Fruit fly (Drosophila melanogaster) whole organism, pupa: Measurements from ENCODE around the gene acs.

Experiments used
- CG10348 ChIP-seq: fragments of 200-800 bp; sonication (Bioruptor generic); IDR thresholded peaks from 2 replicates; pipeline ENCODE4 v1.3.6; 2022; ENCODE audit warnings: missing biosample characterization, missing genetic modification characterization
- CG12605 ChIP-seq: fragments of 200-800 bp; sonication (Bioruptor generic); IDR thresholded peaks from 2 replicates; pipeline ENCODE4 v1.3.6; 2022; ENCODE audit warnings: missing biosample characterization, missing genetic modification characterization
- CG13204 ChIP-seq: fragments of 200-800 bp; sonication (Bioruptor generic); optimal IDR thresholded peaks from 2 replicates; lab custom pipeline; 2018; ENCODE audit warnings: missing biosample characterization, mild to moderate bottlenecking, missing genetic modification characterization, moderate library complexity
- CG14655 ChIP-seq: fragments of 200-800 bp; sonication (Bioruptor generic); optimal IDR thresholded peaks from 3 replicates; lab custom pipeline; 2017; ENCODE audit warnings: mild to moderate bottlenecking, missing biosample characterization, missing genetic modification reagents, missing genetic modification characterization
- CG15710 ChIP-seq: fragments of 200-800 bp; sonication (Bioruptor generic); optimal IDR thresholded peaks from 2 replicates; lab custom pipeline; 2018; ENCODE audit warnings: missing biosample characterization, mild to moderate bottlenecking, missing genetic modification characterization, moderate library complexity
- CG17806 ChIP-seq: fragments of 200-800 bp; sonication (Bioruptor generic); optimal IDR thresholded peaks from 2 replicates; lab custom pipeline; 2018; ENCODE audit warnings: missing biosample characterization, mild to moderate bottlenecking, missing genetic modification characterization, moderate library complexity
- CG34367 ChIP-seq: fragments of 200-800 bp; sonication (Bioruptor generic); optimal IDR thresholded peaks from 2 replicates; lab custom pipeline; 2018; ENCODE audit warnings: missing biosample characterization, mild to moderate bottlenecking, missing genetic modification characterization
- CG4496 ChIP-seq: fragments of 200-800 bp; sonication (Bioruptor generic); IDR thresholded peaks from 3 replicates; pipeline ENCODE4 v1.3.6; 2022; ENCODE audit warnings: missing biosample characterization, missing genetic modification characterization
- CG8159 ChIP-seq: fragments of 200-800 bp; sonication (Bioruptor generic); optimal IDR thresholded peaks from 3 replicates; lab custom pipeline; 2018; ENCODE audit warnings: missing biosample characterization, mild to moderate bottlenecking, missing genetic modification characterization, moderate library complexity
- CG8301 ChIP-seq: fragments of 200-800 bp; sonication (Bioruptor generic); optimal IDR thresholded peaks from 2 replicates; lab custom pipeline; 2018; ENCODE audit warnings: missing biosample characterization, mild to moderate bottlenecking, missing genetic modification characterization
- CG9948 ChIP-seq: fragments of 200-800 bp; sonication (Bioruptor generic); optimal IDR thresholded peaks from 2 replicates; lab custom pipeline; 2018; ENCODE audit warnings: missing biosample characterization, mild to moderate bottlenecking, missing genetic modification characterization, moderate library complexity
- D1 ChIP-seq: fragments of 200-800 bp; sonication (Bioruptor generic); optimal IDR thresholded peaks from 2 replicates; lab custom pipeline; 2018; ENCODE audit warnings: missing biosample characterization, mild to moderate bottlenecking, missing genetic modification characterization, moderate library complexity
- EcR ChIP-seq: fragments of 200-800 bp; sonication (Bioruptor generic); optimal IDR thresholded peaks from 3 replicates; lab custom pipeline; 2019; ENCODE audit warnings: missing biosample characterization, missing genetic modification characterization, mild to moderate bottlenecking, moderate library complexity, missing genetic modification reagents
- Pif1A ChIP-seq: fragments of 200-800 bp; sonication (Bioruptor generic); optimal IDR thresholded peaks from 3 replicates; lab custom pipeline; 2016; ENCODE audit warnings: missing biosample characterization, missing genetic modification characterization
- Pif1B ChIP-seq: fragments of 200-800 bp; sonication (Bioruptor generic); optimal IDR thresholded peaks from 3 replicates; lab custom pipeline; 2016; ENCODE audit warnings: missing biosample characterization, missing genetic modification characterization
- Snoo ChIP-seq: fragments of 200-800 bp; sonication (Bioruptor generic); optimal IDR thresholded peaks from 3 replicates; lab custom pipeline; 2017; ENCODE audit warnings: missing biosample characterization, mild to moderate bottlenecking, missing genetic modification characterization, inconsistent platforms
- fd96Ca ChIP-seq: fragments of 200-800 bp; sonication (Bioruptor generic); IDR thresholded peaks from 3 replicates; pipeline ENCODE4 v1.3.6; 2022; ENCODE audit warnings: missing biosample characterization, missing genetic modification characterization
- gl ChIP-seq: fragments of 200-800 bp; sonication (Bioruptor generic); optimal IDR thresholded peaks from 2 replicates; lab custom pipeline; 2018; ENCODE audit warnings: missing biosample characterization, mild to moderate bottlenecking, missing genetic modification characterization
- rn ChIP-seq: fragments of 200-800 bp; sonication (Bioruptor generic); IDR thresholded peaks from 2 replicates; pipeline ENCODE4 v1.3.6; 2022; ENCODE audit warnings: missing biosample characterization, missing genetic modification characterization

Gene acs

dm6 chr3L:2023291-2023690 lies 51.9 kb downstream of the acs start, which contains the start of gene Grl62b:
Grl62b (minus strand) TSS chr3L:2023391.
- no peak for TF ChIP-seq CG8301 (tag; lab: Kevin White, UChicago)
- TF ChIP-seq D1, result no peak
- TF ChIP-seq gl, result no peak
- no peak for TF ChIP-seq CG14655 (GFP tag; lab: Kevin White, UChicago)
- no peak for TF ChIP-seq CG17806 (tag; lab: Kevin White, UChicago)
- no peak for TF ChIP-seq CG12605 (GFP tag; lab: Robert Waterston, UW)
- TF ChIP-seq Snoo (tag; lab: Kevin White, UChicago), result no peak
- no peak for TF ChIP-seq fd96Ca (GFP tag; lab: Robert Waterston, UW)
- no peak for TF ChIP-seq CG10348 (GFP tag; lab: Robert Waterston, UW)
- TF ChIP-seq CG15710 (tag; lab: Kevin White, UChicago), result no peak
- no peak for TF ChIP-seq Pif1A (GFP tag; lab: Kevin White, UChicago)
- no peak for TF ChIP-seq rn (GFP tag; lab: Robert Waterston, UW)
- no peak for TF ChIP-seq CG8159 (tag; lab: Kevin White, UChicago)
- TF ChIP-seq CG13204 (GFP tag; lab: Kevin White, UChicago), result no peak
- TF ChIP-seq CG9948 (tag; lab: Kevin White, UChicago), result no peak
- TF ChIP-seq EcR, result no peak
- TF ChIP-seq CG34367 (tag; lab: Kevin White, UChicago), result no peak
- no peak for TF ChIP-seq CG4496 (GFP tag; lab: Robert Waterston, UW)
- no peak for TF ChIP-seq Pif1B
- TF ChIP-seq, all 21 proteins: peak for 0
